Fruit fly (Drosophila melanogaster) whole organism, embryonic: Measurements from ENCODE around the gene Gclm.
A peak's percentile ranks its signal among the peaks of the same experiment; 100 is the strongest.

Experiments used
- CG11560 ChIP-seq: fragments of 200-800 bp; sonication (Bioruptor generic); IDR thresholded peaks from 3 replicates; pipeline ENCODE4 v1.3.6; 2022; ENCODE audit warnings: missing biosample characterization, missing genetic modification characterization
- CG7963 ChIP-seq: fragments of 200-800 bp; sonication (Bioruptor generic); IDR thresholded peaks from 3 replicates; pipeline ENCODE4 v1.3.6; 2022; ENCODE audit warnings: missing biosample characterization, missing genetic modification characterization; ENCODE audit not compliant: partially characterized antibody
- D19A ChIP-seq: fragments of 200-800 bp; optimal IDR thresholded peaks from 3 replicates; lab custom pipeline; 2019; ENCODE audit warnings: missing biosample characterization, mild to moderate bottlenecking, missing genetic modification characterization, moderate library complexity
- TFAM ChIP-seq: fragments of 200-800 bp; sonication (Bioruptor generic); optimal IDR thresholded peaks from 2 replicates; lab custom pipeline; 2017; ENCODE audit warnings: missing biosample characterization, missing genetic modification characterization, inconsistent platforms
- fd102C ChIP-seq: fragments of 200-800 bp; sonication (Bioruptor generic); optimal IDR thresholded peaks from 2 replicates; lab custom pipeline; 2018; ENCODE audit warnings: missing biosample characterization, mild to moderate bottlenecking, missing genetic modification characterization, moderate library complexity
- h ChIP-seq: fragments of >200 bp; optimal IDR thresholded peaks from 2 replicates; lab custom pipeline; 2017
- zen2 ChIP-seq: fragments of 200-800 bp; sonication (Bioruptor generic); IDR thresholded peaks from 3 replicates; pipeline ENCODE4 v1.3.6; 2022; ENCODE audit warnings: missing biosample characterization, missing genetic modification characterization; ENCODE audit not compliant: partially characterized antibody

DNA sequence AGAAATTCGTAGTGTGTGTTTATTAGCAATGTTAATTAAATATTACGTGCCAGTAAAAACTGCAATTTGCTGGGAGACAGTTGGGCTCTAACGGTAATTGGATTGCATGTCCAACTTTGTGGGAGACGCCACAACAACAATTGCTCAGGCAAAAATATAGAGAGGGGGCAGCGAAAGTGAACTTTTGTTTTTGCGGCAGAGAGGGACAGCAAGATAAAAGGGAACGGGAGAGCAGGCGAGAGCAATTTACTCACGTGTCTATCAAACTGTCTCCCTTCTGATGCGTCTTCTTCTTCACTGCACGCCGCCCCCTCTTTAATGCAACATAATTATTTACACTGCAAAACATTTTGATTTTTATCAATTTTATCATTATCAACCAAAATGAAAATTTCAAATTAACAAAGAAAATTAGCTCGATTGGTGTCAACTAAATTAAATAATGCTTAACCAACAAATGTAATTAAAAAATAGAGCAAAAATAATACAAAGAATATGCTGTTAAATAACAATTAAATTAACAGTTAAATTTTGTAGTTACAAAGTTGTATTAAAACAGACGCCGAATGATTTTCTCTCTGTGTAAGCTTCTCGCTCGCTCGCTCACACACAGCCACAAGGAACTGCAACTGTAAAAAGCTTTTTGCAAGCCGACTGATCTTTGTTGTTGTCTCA lies 18.9 kb downstream of the Gclm start:
- TF ChIP-seq h, result no peak
- TF ChIP-seq CG7963 (GFP tag; lab: Robert Waterston, UW), result no peak
- no peak for TF ChIP-seq fd102C (GFP tag; lab: Kevin White, UChicago)
- TF ChIP-seq D19A (tag; lab: Kevin White, UChicago), result peak; percentile 89
- no peak for TF ChIP-seq zen2
- no peak for TF ChIP-seq CG11560
- TF ChIP-seq TFAM (GFP tag; lab: Kevin White, UChicago), result peak; percentile 57
